Worm (Caenorhabditis elegans) whole organism, young adult: ENCODE results near the gene C16C8.27.

Source experiments
- B0261.1 ChIP-seq: sonication (generic microtip); optimal IDR thresholded peaks from 2 replicates; lab custom pipeline; 2016; ENCODE audit warnings: mild to moderate bottlenecking, missing genetic modification characterization, moderate library complexity, missing compliant biosample characterization
- B0336.3 ChIP-seq: fragments of 200-800 bp; sonication (Bioruptor generic); IDR thresholded peaks from 2 replicates; pipeline ENCODE4 v1.3.6; 2022; ENCODE audit warnings: missing genetic modification characterization, missing compliant biosample characterization
- C17E4.6 ChIP-seq: fragments of 200-800 bp; sonication (Bioruptor generic); IDR thresholded peaks from 2 replicates; pipeline ENCODE4 v1.3.6; 2022; ENCODE audit warnings: missing genetic modification reagents, missing genetic modification characterization, missing compliant biosample characterization
- F10E7.11 ChIP-seq: sonication (generic microtip); optimal IDR thresholded peaks from 2 replicates; lab custom pipeline; 2017; ENCODE audit warnings: mild to moderate bottlenecking, missing genetic modification characterization, moderate library complexity, missing compliant biosample characterization
- F33H1.4 ChIP-seq: fragments of 200-800 bp; sonication (Bioruptor generic); IDR thresholded peaks from 2 replicates; pipeline ENCODE4 v1.3.6; 2022; ENCODE audit warnings: missing genetic modification reagents, missing genetic modification characterization, missing compliant biosample characterization
- F49E8.2 ChIP-seq: sonication (generic microtip); optimal IDR thresholded peaks from 3 replicates; lab custom pipeline; 2017; ENCODE audit warnings: missing genetic modification characterization, mild to moderate bottlenecking, missing compliant biosample characterization, antibody characterized with exemption, moderate library complexity; ENCODE audit not compliant: insufficient read depth
- F55B11.4 ChIP-seq: sonication (generic microtip); optimal IDR thresholded peaks from 2 replicates; lab custom pipeline; 2016; ENCODE audit warnings: missing compliant biosample characterization, missing genetic modification characterization, borderline replicate concordance; ENCODE audit not compliant: insufficient read depth
- Y53G8AR.9 ChIP-seq: fragments of 200-800 bp; sonication (Bioruptor generic); conservative IDR thresholded peaks from 2 replicates; pipeline ENCODE4 v1.3.6; 2022; ENCODE audit warnings: missing genetic modification reagents, missing genetic modification characterization, missing compliant biosample characterization
- akir-1 ChIP-seq: fragments of 200-800 bp; sonication (Bioruptor generic); optimal IDR thresholded peaks from 2 replicates; lab custom pipeline; 2018; ENCODE audit warnings: mild to moderate bottlenecking, missing genetic modification characterization, moderate library complexity, missing compliant biosample characterization
- aptf-2 ChIP-seq: fragments of 200-800 bp; sonication (Bioruptor generic); conservative IDR thresholded peaks from 2 replicates; pipeline ENCODE4 v1.3.6; 2022; ENCODE audit warnings: missing genetic modification reagents, missing genetic modification characterization, missing compliant biosample characterization
- attf-3 ChIP-seq: fragments of 200-800 bp; sonication (Bioruptor generic); conservative IDR thresholded peaks from 2 replicates; pipeline ENCODE4 v1.3.6; 2022; ENCODE audit warnings: missing genetic modification reagents, missing genetic modification characterization, missing compliant biosample characterization
- attf-5 ChIP-seq: fragments of 200-800 bp; sonication (Bioruptor generic); optimal IDR thresholded peaks from 2 replicates; lab custom pipeline; 2018; ENCODE audit warnings: mild to moderate bottlenecking, missing genetic modification characterization, missing compliant biosample characterization
- attf-6 ChIP-seq: fragments of 200-800 bp; sonication (Bioruptor generic); IDR thresholded peaks from 2 replicates; pipeline ENCODE4 v1.3.6; 2022; ENCODE audit warnings: missing genetic modification reagents, missing genetic modification characterization, missing compliant biosample characterization
- cebp-1 ChIP-seq, 2 experiments: fragments of 200-800 bp in 1 of 2; sonication (Bioruptor generic) in 1 of 2; sonication (generic microtip) in 1 of 2; IDR thresholded peaks in 1 of 2; optimal IDR thresholded peaks in 1 of 2; 2 replicates each; pipeline versions ENCODE4 v1.3.6 to Lab custom; 2017 to 2022; ENCODE audit warnings: missing compliant biosample characterization in 2 of 2, missing genetic modification characterization in 2 of 2, mild to moderate bottlenecking in 1 of 2, missing genetic modification reagents in 1 of 2, moderate library complexity in 1 of 2
- ceh-100 ChIP-seq: fragments of 200-800 bp; sonication (Bioruptor generic); IDR thresholded peaks from 2 replicates; pipeline ENCODE4 v1.3.6; 2022; ENCODE audit warnings: missing genetic modification reagents, missing genetic modification characterization, missing compliant biosample characterization
- ceh-27 ChIP-seq: fragments of 200-800 bp; sonication (Bioruptor generic); optimal IDR thresholded peaks from 2 replicates; lab custom pipeline; 2018; ENCODE audit warnings: mild to moderate bottlenecking, missing genetic modification characterization, moderate library complexity, missing compliant biosample characterization
- ceh-40 ChIP-seq: fragments of 200-800 bp; sonication (Bioruptor generic); IDR thresholded peaks from 2 replicates; pipeline ENCODE4 v1.3.6; 2022; ENCODE audit warnings: missing genetic modification characterization, missing compliant biosample characterization
- ceh-58 ChIP-seq: fragments of 200-800 bp; sonication (Bioruptor generic); IDR thresholded peaks from 2 replicates; pipeline ENCODE4 v1.3.6; 2022; ENCODE audit warnings: missing genetic modification characterization, missing compliant biosample characterization
- ceh-79 ChIP-seq: sonication (generic microtip); optimal IDR thresholded peaks from 2 replicates; lab custom pipeline; 2017; ENCODE audit warnings: mild to moderate bottlenecking, missing genetic modification characterization, missing compliant biosample characterization
- ceh-91 ChIP-seq: fragments of 200-800 bp; sonication (Bioruptor generic); IDR thresholded peaks from 2 replicates; pipeline ENCODE4 v1.3.6; 2022; ENCODE audit warnings: missing genetic modification reagents, missing genetic modification characterization, missing compliant biosample characterization
- dpff-1 ChIP-seq: sonication (generic microtip); optimal IDR thresholded peaks from 2 replicates; lab custom pipeline; 2017; ENCODE audit warnings: mild to moderate bottlenecking, missing genetic modification characterization, missing compliant biosample characterization
- egrh-3 ChIP-seq: fragments of 200-800 bp; sonication (Bioruptor generic); IDR thresholded peaks from 2 replicates; pipeline ENCODE4 v1.3.6; 2022; ENCODE audit warnings: missing genetic modification reagents, missing genetic modification characterization, missing compliant biosample characterization
- ets-4 ChIP-seq: fragments of 200-800 bp; sonication (Bioruptor generic); optimal IDR thresholded peaks from 2 replicates; lab custom pipeline; 2018; ENCODE audit warnings: mild to moderate bottlenecking, missing genetic modification characterization, missing compliant biosample characterization
- hsf-1 ChIP-seq: fragments of 200-800 bp; sonication (Bioruptor generic); IDR thresholded peaks from 2 replicates; pipeline ENCODE4 v1.3.6; 2022; ENCODE audit warnings: missing genetic modification reagents, missing genetic modification characterization, missing compliant biosample characterization
- lin-26 ChIP-seq: fragments of 200-800 bp; sonication (Bioruptor generic); IDR thresholded peaks from 2 replicates; pipeline ENCODE4 v1.3.6; 2022; ENCODE audit warnings: missing genetic modification reagents, missing genetic modification characterization, missing compliant biosample characterization
- lin-35 ChIP-seq, 3 experiments: fragments of 150-350 bp in 2 of 3; sonication (generic microtip) in 1 of 3; optimal IDR thresholded peaks; 2 replicates each; lab custom pipeline; 2014 to 2018; ENCODE audit warnings: missing biosample characterization in 3 of 3, missing genetic modification characterization in 3 of 3, missing genetic modification reagents in 3 of 3
- lin-54 ChIP-seq: fragments of 200-800 bp; sonication (Bioruptor generic); optimal IDR thresholded peaks from 2 replicates; lab custom pipeline; 2018; ENCODE audit warnings: mild to moderate bottlenecking, missing genetic modification characterization, missing compliant biosample characterization
- mcd-1 ChIP-seq: fragments of 200-800 bp; sonication (Bioruptor generic); IDR thresholded peaks from 2 replicates; pipeline ENCODE4 v1.3.6; 2022; ENCODE audit warnings: missing genetic modification reagents, missing genetic modification characterization, missing compliant biosample characterization
- mel-28 ChIP-seq: sonication (generic microtip); optimal IDR thresholded peaks from 2 replicates; lab custom pipeline; 2016; ENCODE audit warnings: borderline replicate concordance, mild to moderate bottlenecking, missing genetic modification characterization, missing compliant biosample characterization
- mes-4 ChIP-seq: sonication (generic microtip); optimal IDR thresholded peaks from 2 replicates; lab custom pipeline; 2016; ENCODE audit warnings: missing genotype, missing genetic modification characterization, missing compliant biosample characterization
- mxl-1 ChIP-seq: sonication (generic microtip); optimal IDR thresholded peaks from 2 replicates; lab custom pipeline; 2016; ENCODE audit warnings: missing genetic modification characterization, missing compliant biosample characterization
- nhr-120 ChIP-seq: fragments of 200-800 bp; sonication (Bioruptor generic); IDR thresholded peaks from 2 replicates; pipeline ENCODE4 v1.3.6; 2022; ENCODE audit warnings: missing genetic modification characterization, missing compliant biosample characterization
- nhr-179 ChIP-seq: sonication (generic microtip); optimal IDR thresholded peaks from 2 replicates; lab custom pipeline; 2016; ENCODE audit warnings: mild to moderate bottlenecking, missing genetic modification characterization, missing compliant biosample characterization
- pbrm-1 ChIP-seq: fragments of 200-800 bp; sonication (Bioruptor generic); IDR thresholded peaks from 2 replicates; pipeline ENCODE4 v1.3.6; 2022; ENCODE audit warnings: missing genetic modification reagents, missing genetic modification characterization, missing compliant biosample characterization
- rcor-1 ChIP-seq: fragments of 200-800 bp; sonication (Bioruptor generic); IDR thresholded peaks from 2 replicates; pipeline ENCODE4 v1.3.6; 2022; ENCODE audit warnings: missing genetic modification reagents, missing genetic modification characterization, missing compliant biosample characterization
- repo-1 ChIP-seq: sonication (generic microtip); optimal IDR thresholded peaks from 2 replicates; lab custom pipeline; 2017; ENCODE audit warnings: mild to moderate bottlenecking, missing genetic modification characterization, missing compliant biosample characterization
- rpc-1 ChIP-seq, 2 experiments: fragments of 150-350 bp in 1 of 2; sonication (generic microtip) in 1 of 2; optimal IDR thresholded peaks; 2 replicates each; lab custom pipeline; 2014 to 2018; ENCODE audit warnings: missing biosample characterization in 1 of 2, missing genetic modification characterization in 1 of 2, missing genetic modification reagents in 1 of 2, missing genotype in 1 of 2
- snpc-1.1 ChIP-seq: sonication (generic microtip); optimal IDR thresholded peaks from 2 replicates; lab custom pipeline; 2017; ENCODE audit warnings: missing genetic modification characterization, mild to moderate bottlenecking, missing compliant biosample characterization, antibody characterized with exemption, moderate library complexity, missing genotype, missing genetic modification reagents; ENCODE audit not compliant: insufficient read depth
- snpc-4 ChIP-seq, 5 experiments: fragments of 150-350 bp in 1 of 5; sonication (generic microtip) in 4 of 5; optimal IDR thresholded peaks; 2 replicates each; lab custom pipeline; 2014 to 2018; ENCODE audit warnings: missing genetic modification characterization in 5 of 5, missing biosample characterization in 3 of 5, antibody characterized with exemption in 2 of 5, mild to moderate bottlenecking in 2 of 5, missing compliant biosample characterization in 2 of 5, missing genotype in 2 of 5, moderate library complexity in 2 of 5, missing genetic modification reagents in 1 of 5
- somi-1 ChIP-seq: fragments of 200-800 bp; sonication (Bioruptor generic); optimal IDR thresholded peaks from 2 replicates; lab custom pipeline; 2018; ENCODE audit warnings: mild to moderate bottlenecking, missing genetic modification characterization, missing compliant biosample characterization
- tbx-9 ChIP-seq: sonication (generic microtip); optimal IDR thresholded peaks from 2 replicates; lab custom pipeline; 2016; ENCODE audit warnings: borderline replicate concordance, missing genetic modification characterization, inconsistent platforms, missing compliant biosample characterization
- unc-130 ChIP-seq: sonication (generic microtip); optimal IDR thresholded peaks from 2 replicates; lab custom pipeline; 2016; ENCODE audit warnings: missing genetic modification reagents, missing genetic modification characterization, missing compliant biosample characterization
- zfh-2 ChIP-seq: fragments of 200-800 bp; sonication (Bioruptor generic); conservative IDR thresholded peaks from 2 replicates; pipeline ENCODE4 v1.3.6; 2022; ENCODE audit warnings: missing genetic modification reagents, missing genetic modification characterization, missing compliant biosample characterization
- ztf-18 ChIP-seq: sonication (generic microtip); optimal IDR thresholded peaks from 2 replicates; lab custom pipeline; 2016; ENCODE audit warnings: missing genotype, mild to moderate bottlenecking, missing genetic modification characterization, missing compliant biosample characterization
- ztf-28 ChIP-seq: fragments of 200-800 bp; sonication (Bioruptor generic); IDR thresholded peaks from 2 replicates; pipeline ENCODE4 v1.3.6; 2022; ENCODE audit warnings: missing genetic modification reagents, missing genetic modification characterization, missing compliant biosample characterization
- ztf-3 ChIP-seq: fragments of 200-800 bp; sonication (Bioruptor generic); optimal IDR thresholded peaks from 2 replicates; lab custom pipeline; 2018; ENCODE audit warnings: mild to moderate bottlenecking, missing genetic modification characterization, missing compliant biosample characterization

The C16C8.27 gene

ce11 chrII:3428158-3428704 lies 13.2 kb upstream of the C16C8.27 start (continued):
- TF ChIP-seq C17E4.6 (GFP tag; lab: Robert Waterston, UW) (no peak), tbx-9 (tag; lab: Kevin White, UChicago) (no peak), ceh-100 (GFP tag; lab: Robert Waterston, UW) (no peak), Y53G8AR.9 (GFP tag; lab: Robert Waterston, UW) (no peak), akir-1 (no peak), cebp-1 (GFP tag; IDR thresholded peaks at IDR 0.05; lab: Robert Waterston, UW) (no peak), cebp-1 (tag; optimal IDR thresholded peaks at IDR 0.05; lab: Kevin White, UChicago) (peak; percentile 29), zfh-2 (peak; percentile 92), mcd-1 (GFP tag; lab: Robert Waterston, UW) (peak; percentile 40; the same call in 1 of the 2 replicates), ceh-40 (GFP tag; lab: Robert Waterston, UW) (no peak), rcor-1 (GFP tag; lab: Robert Waterston, UW) (no peak), attf-3 (no peak), F55B11.4 (no peak), ceh-58 (GFP tag; lab: Robert Waterston, UW) (no peak), attf-6 (no peak), ceh-79 (tag; lab: Kevin White, UChicago) (no peak), rpc-1 (optimal IDR thresholded peaks at IDR 0.05; lab: Kevin White, UChicago) (no peak), rpc-1 (tag; optimal IDR thresholded peaks at IDR 0.05; lab: Kevin White, UChicago) (no peak), mes-4 (tag; lab: Kevin White, UChicago) (no peak), F33H1.4 (GFP tag; lab: Robert Waterston, UW) (no peak), ceh-27 (peak; percentile 56), ztf-18 (no peak), mel-28 (no peak), snpc-1.1 (tag; lab: Kevin White, UChicago) (no peak), F49E8.2 (tag; lab: Kevin White, UChicago) (no peak), unc-130 (GFP tag; lab: Kevin White, UChicago) (no peak), lin-26 (GFP tag; lab: Robert Waterston, UW) (no peak), nhr-179 (tag; lab: Kevin White, UChicago) (no peak), pbrm-1 (GFP tag; lab: Robert Waterston, UW) (no peak), ztf-3 (GFP tag; lab: Kevin White, UChicago) (no peak), attf-5 (GFP tag; lab: Kevin White, UChicago) (peak; percentile 34), ztf-28 (GFP tag; lab: Robert Waterston, UW) (no peak), nhr-120 (GFP tag; lab: Robert Waterston, UW) (no peak), somi-1 (GFP tag; lab: Kevin White, UChicago) (no peak), repo-1 (tag; lab: Kevin White, UChicago) (no peak), lin-54 (GFP tag; lab: Kevin White, UChicago) (no peak), F10E7.11 (tag; lab: Kevin White, UChicago) (no peak), egrh-3 (GFP tag; lab: Robert Waterston, UW) (peak; percentile 57)

ce11 chrII:3429400-3429799 lies 12.1 kb upstream of the C16C8.27 start, which contains the start of gene C16C8.18:
TSS of gene C16C8.18 (plus strand) at chrII:3429700.
- TF ChIP-seq B0261.1 (tag; lab: Kevin White, UChicago): no peak
- no peak for TF ChIP-seq ztf-28 (GFP tag; lab: Robert Waterston, UW)
- TF ChIP-seq F55B11.4: no peak
- TF ChIP-seq mel-28: no peak
- no peak for TF ChIP-seq mxl-1 (tag; lab: Kevin White, UChicago)
- TF ChIP-seq snpc-4 (GFP tag; optimal IDR thresholded peaks at IDR 0.05; lab: Kevin White, UChicago): no peak
- no peak for TF ChIP-seq snpc-4 (tag; optimal IDR thresholded peaks at IDR 0.05; lab: Kevin White, UChicago)
- no peak for TF ChIP-seq aptf-2 (GFP tag; lab: Robert Waterston, UW)
- no peak for TF ChIP-seq ceh-91 (GFP tag; lab: Robert Waterston, UW)
- TF ChIP-seq hsf-1 (GFP tag; lab: Robert Waterston, UW): no peak
- no peak for TF ChIP-seq attf-3
- no peak for TF ChIP-seq ceh-79 (tag; lab: Kevin White, UChicago)
- no peak for TF ChIP-seq F10E7.11 (tag; lab: Kevin White, UChicago)
- TF ChIP-seq ets-4 (GFP tag; lab: Kevin White, UChicago): no peak
- no peak for TF ChIP-seq dpff-1 (tag; lab: Kevin White, UChicago)
- no peak for TF ChIP-seq B0336.3
- no peak for TF ChIP-seq lin-35 (GFP tag; optimal IDR thresholded peaks at IDR 0.05; lab: Kevin White, UChicago)
- TF ChIP-seq, all 124 proteins: peak for 0
